Fruit fly (Drosophila melanogaster) whole organism, embryonic: ENCODE results near the gene RpS3.

Source experiments
- Ada2b ChIP-seq: fragments of 200-800 bp; sonication (Bioruptor generic); IDR thresholded peaks from 2 replicates; pipeline ENCODE4 v1.3.6; 2022; ENCODE audit warnings: missing biosample characterization, missing genetic modification characterization
- Adf1 ChIP-seq: fragments of 200-800 bp; sonication (Bioruptor generic); IDR thresholded peaks from 2 replicates; pipeline ENCODE4 v1.3.6; 2022; ENCODE audit warnings: missing biosample characterization, missing genetic modification characterization
- Awh ChIP-seq: fragments of 200-800 bp; sonication (Bioruptor generic); IDR thresholded peaks from 2 replicates; pipeline ENCODE4, ENCODE4 v1.3.6; 2022; ENCODE audit warnings: missing biosample characterization, missing genetic modification characterization
- CG10565 ChIP-seq: fragments of 200-800 bp; sonication (Bioruptor generic); optimal IDR thresholded peaks from 3 replicates; lab custom pipeline; 2016; ENCODE audit warnings: missing biosample characterization, mild to moderate bottlenecking, missing genetic modification characterization
- CG10654 ChIP-seq: fragments of 200-800 bp; sonication (Bioruptor generic); optimal IDR thresholded peaks from 2 replicates; lab custom pipeline; 2016; ENCODE audit warnings: missing biosample characterization, missing genetic modification characterization
- CG11247 ChIP-seq: fragments of 200-800 bp; sonication (Bioruptor generic); IDR thresholded peaks from 2 replicates; pipeline ENCODE4 v1.3.6; 2022; ENCODE audit warnings: missing biosample characterization, missing genetic modification characterization
- CG13624 ChIP-seq: fragments of 200-800 bp; sonication (Bioruptor generic); optimal IDR thresholded peaks from 2 replicates; lab custom pipeline; 2016; ENCODE audit warnings: missing biosample characterization, missing genetic modification characterization
- CG14667 ChIP-seq: fragments of 200-800 bp; sonication (Bioruptor generic); IDR thresholded peaks from 2 replicates; pipeline ENCODE4 v1.3.6; 2022; ENCODE audit warnings: missing biosample characterization, missing genetic modification characterization
- CG15011 ChIP-seq: fragments of 200-800 bp; sonication (Bioruptor generic); optimal IDR thresholded peaks from 3 replicates; lab custom pipeline; 2018; ENCODE audit warnings: missing biosample characterization, mild to moderate bottlenecking, missing genetic modification characterization
- CG16815 ChIP-seq: fragments of 200-800 bp; sonication (Bioruptor generic); optimal IDR thresholded peaks from 3 replicates; lab custom pipeline; 2017; ENCODE audit warnings: missing biosample characterization, mild to moderate bottlenecking, missing genetic modification characterization
- CG17802 ChIP-seq: fragments of 200-800 bp; sonication (Bioruptor generic); optimal IDR thresholded peaks from 2 replicates; lab custom pipeline; 2018; ENCODE audit warnings: missing biosample characterization, mild to moderate bottlenecking, missing genetic modification characterization, moderate library complexity
- CG17912 ChIP-seq: fragments of 200-800 bp; sonication (Bioruptor generic); optimal IDR thresholded peaks from 2 replicates; lab custom pipeline; 2018; ENCODE audit warnings: missing biosample characterization, mild to moderate bottlenecking, missing genetic modification characterization
- CG1792 ChIP-seq: fragments of 200-800 bp; sonication (Bioruptor generic); optimal IDR thresholded peaks from 2 replicates; lab custom pipeline; 2016; ENCODE audit warnings: missing biosample characterization, missing genetic modification characterization
- CG18599 ChIP-seq: fragments of 200-800 bp; sonication (Bioruptor generic); optimal IDR thresholded peaks from 3 replicates; lab custom pipeline; 2017; ENCODE audit warnings: missing biosample characterization, missing genetic modification characterization, mild to moderate bottlenecking, moderate library complexity, missing genetic modification reagents
- CG2889 ChIP-seq: fragments of 200-800 bp; sonication (Bioruptor generic); IDR thresholded peaks from 3 replicates; pipeline ENCODE4 v1.3.6; 2022; ENCODE audit warnings: missing biosample characterization, missing genetic modification characterization
- CG32767 ChIP-seq: fragments of 200-800 bp; sonication (Bioruptor generic); IDR thresholded peaks from 2 replicates; pipeline ENCODE4 v1.3.6; 2022; ENCODE audit warnings: missing biosample characterization, missing genetic modification characterization
- CG33557 ChIP-seq: fragments of 200-800 bp; sonication (Bioruptor generic); optimal IDR thresholded peaks from 2 replicates; lab custom pipeline; 2019; ENCODE audit warnings: missing biosample characterization, mild to moderate bottlenecking, missing genetic modification characterization, moderate library complexity
- CG3995 ChIP-seq: fragments of 200-800 bp; sonication (Bioruptor generic); optimal IDR thresholded peaks from 3 replicates; lab custom pipeline; 2016; ENCODE audit warnings: missing biosample characterization, missing genetic modification characterization
- CG4282 ChIP-seq: fragments of 200-800 bp; sonication (Bioruptor generic); optimal IDR thresholded peaks from 2 replicates; lab custom pipeline; 2016; ENCODE audit warnings: missing biosample characterization, missing genetic modification characterization
- CG6689 ChIP-seq: fragments of 200-800 bp; sonication (Bioruptor generic); IDR thresholded peaks from 2 replicates; pipeline ENCODE4 v1.3.6; 2022; ENCODE audit warnings: missing biosample characterization, missing genetic modification characterization
- CG8089 ChIP-seq: fragments of 200-800 bp; sonication (Bioruptor generic); optimal IDR thresholded peaks from 3 replicates; lab custom pipeline; 2016; ENCODE audit warnings: missing biosample characterization, missing genetic modification characterization
- CG8478 ChIP-seq: fragments of >200 bp; optimal IDR thresholded peaks from 2 replicates; lab custom pipeline; 2018
- CG8944 ChIP-seq: fragments of 200-800 bp; sonication (Bioruptor generic); optimal IDR thresholded peaks from 3 replicates; lab custom pipeline; 2016; ENCODE audit warnings: missing biosample characterization, missing genetic modification characterization
- CG9215 ChIP-seq: fragments of 200-800 bp; sonication (Bioruptor generic); IDR thresholded peaks from 2 replicates; pipeline ENCODE4 v1.3.6; 2022; ENCODE audit warnings: missing biosample characterization, missing genetic modification characterization
- CHES-1-like ChIP-seq: fragments of 200-800 bp; sonication (Bioruptor generic); optimal IDR thresholded peaks from 2 replicates; lab custom pipeline; 2016; ENCODE audit warnings: missing biosample characterization, missing genetic modification characterization
- Deaf1 ChIP-seq: fragments of 200-800 bp; optimal IDR thresholded peaks from 3 replicates; lab custom pipeline; 2019; ENCODE audit warnings: missing biosample characterization, mild to moderate bottlenecking, missing genetic modification characterization, moderate library complexity
- Dll ChIP-seq: fragments of 200-800 bp; sonication (Bioruptor generic); IDR thresholded peaks from 4 replicates; pipeline ENCODE4 v1.3.6; 2022; ENCODE audit warnings: missing biosample characterization, missing genetic modification characterization; ENCODE audit not compliant: partially characterized antibody
- HHEX ChIP-seq: fragments of 200-800 bp; sonication (Bioruptor generic); optimal IDR thresholded peaks from 3 replicates; lab custom pipeline; 2017; ENCODE audit warnings: missing biosample characterization, mild to moderate bottlenecking, missing genetic modification characterization, missing genetic modification reagents
- Mad ChIP-seq: fragments of 200-800 bp; sonication (Bioruptor generic); optimal IDR thresholded peaks from 2 replicates; lab custom pipeline; 2016; ENCODE audit warnings: missing biosample characterization, missing genetic modification characterization
- Meics ChIP-seq: fragments of 200-800 bp; sonication (Bioruptor generic); optimal IDR thresholded peaks from 2 replicates; lab custom pipeline; 2017; ENCODE audit warnings: missing biosample characterization, mild to moderate bottlenecking, missing genetic modification characterization
- Stat92E ChIP-seq, 3 experiments: fragments of >200 bp in 2 of 3; fragments of 200-800 bp in 1 of 3; sonication (Bioruptor generic) in 1 of 3; optimal IDR thresholded peaks; 2 replicates each; lab custom pipeline; 2017 to 2019; ENCODE audit warnings: missing biosample characterization in 3 of 3, missing genetic modification characterization in 3 of 3, mild to moderate bottlenecking in 1 of 3, moderate library complexity in 1 of 3
- Tbp ChIP-seq: fragments of >200 bp; optimal IDR thresholded peaks from 2 replicates; lab custom pipeline; 2018; ENCODE audit warnings: missing biosample characterization, missing genetic modification characterization
- YL-1 ChIP-seq: fragments of 200-800 bp; sonication (Bioruptor generic); optimal IDR thresholded peaks from 3 replicates; lab custom pipeline; 2017; ENCODE audit warnings: missing biosample characterization, mild to moderate bottlenecking, missing genetic modification characterization
- ac ChIP-seq: fragments of 200-800 bp; sonication (Bioruptor generic); optimal IDR thresholded peaks from 3 replicates; lab custom pipeline; 2017; ENCODE audit warnings: missing biosample characterization, mild to moderate bottlenecking, missing genetic modification characterization
- bbx ChIP-seq: fragments of 200-800 bp; sonication (Bioruptor generic); IDR thresholded peaks from 2 replicates; pipeline ENCODE4 v1.3.6; 2022; ENCODE audit warnings: missing biosample characterization, missing genetic modification characterization; ENCODE audit not compliant: partially characterized antibody
- bsh ChIP-seq, 2 experiments: fragments of 200-800 bp; sonication (Bioruptor generic); optimal IDR thresholded peaks; 2 replicates each; lab custom pipeline; 2017 to 2018; ENCODE audit warnings: mild to moderate bottlenecking in 2 of 2, missing biosample characterization in 2 of 2, missing genetic modification characterization in 2 of 2, moderate library complexity in 1 of 2
- cwo ChIP-seq: fragments of 200-800 bp; sonication (Bioruptor generic); optimal IDR thresholded peaks from 3 replicates; lab custom pipeline; 2017; ENCODE audit warnings: missing biosample characterization, missing genetic modification characterization, mild to moderate bottlenecking, moderate library complexity, missing genetic modification reagents
- emc ChIP-seq: fragments of 200-800 bp; sonication (Bioruptor generic); optimal IDR thresholded peaks from 2 replicates; lab custom pipeline; 2016; ENCODE audit warnings: missing biosample characterization, missing genetic modification characterization
- fd3F ChIP-seq: fragments of 200-800 bp; sonication (Bioruptor generic); optimal IDR thresholded peaks from 2 replicates; lab custom pipeline; 2018; ENCODE audit warnings: missing biosample characterization, mild to moderate bottlenecking, missing genetic modification characterization, moderate library complexity
- gcm ChIP-seq: fragments of 200-800 bp; sonication (Bioruptor generic); optimal IDR thresholded peaks from 2 replicates; lab custom pipeline; 2019; ENCODE audit warnings: missing biosample characterization, mild to moderate bottlenecking, missing genetic modification characterization, moderate library complexity
- gsb-n ChIP-seq: fragments of 200-800 bp; sonication (Bioruptor generic); optimal IDR thresholded peaks from 3 replicates; lab custom pipeline; 2018; ENCODE audit warnings: missing biosample characterization, mild to moderate bottlenecking, missing genetic modification characterization
- h ChIP-seq: fragments of >200 bp; optimal IDR thresholded peaks from 2 replicates; lab custom pipeline; 2017
- hkb ChIP-seq, 2 experiments: fragments of 200-800 bp in 1 of 2; fragments of >200 bp in 1 of 2; sonication (Bioruptor generic) in 1 of 2; IDR thresholded peaks in 1 of 2; optimal IDR thresholded peaks in 1 of 2; 2 replicates each; pipeline versions ENCODE4 v1.3.6 to Lab custom; 2017 to 2022; ENCODE audit warnings: missing biosample characterization in 1 of 2, missing genetic modification characterization in 1 of 2
- ind ChIP-seq: fragments of 200-800 bp; sonication (Bioruptor generic); optimal IDR thresholded peaks from 3 replicates; lab custom pipeline; 2016; ENCODE audit warnings: missing biosample characterization, missing genetic modification characterization
- lilli ChIP-seq: fragments of 200-800 bp; sonication (Bioruptor generic); optimal IDR thresholded peaks from 3 replicates; lab custom pipeline; 2016; ENCODE audit warnings: missing biosample characterization, missing genetic modification characterization
- psq ChIP-seq: fragments of 200-800 bp; sonication (Bioruptor generic); optimal IDR thresholded peaks from 2 replicates; lab custom pipeline; 2017; ENCODE audit warnings: missing biosample characterization, missing genetic modification characterization
- ro ChIP-seq: fragments of 200-800 bp; sonication (Bioruptor generic); IDR thresholded peaks from 2 replicates; pipeline ENCODE4 v1.3.6; 2022; ENCODE audit warnings: missing biosample characterization, missing genetic modification characterization
- scrt ChIP-seq: fragments of 200-800 bp; sonication (Bioruptor generic); optimal IDR thresholded peaks from 2 replicates; lab custom pipeline; 2018; ENCODE audit warnings: missing biosample characterization, mild to moderate bottlenecking, missing genetic modification characterization, moderate library complexity
- trem ChIP-seq: fragments of 200-800 bp; optimal IDR thresholded peaks from 3 replicates; lab custom pipeline; 2019; ENCODE audit warnings: missing biosample characterization, mild to moderate bottlenecking, missing genetic modification characterization, moderate library complexity
- tup ChIP-seq: fragments of 200-800 bp; sonication (Bioruptor generic); optimal IDR thresholded peaks from 2 replicates; lab custom pipeline; 2016; ENCODE audit warnings: missing biosample characterization, mild to moderate bottlenecking, missing genetic modification characterization, moderate library complexity

The RpS3 gene

DNA sequence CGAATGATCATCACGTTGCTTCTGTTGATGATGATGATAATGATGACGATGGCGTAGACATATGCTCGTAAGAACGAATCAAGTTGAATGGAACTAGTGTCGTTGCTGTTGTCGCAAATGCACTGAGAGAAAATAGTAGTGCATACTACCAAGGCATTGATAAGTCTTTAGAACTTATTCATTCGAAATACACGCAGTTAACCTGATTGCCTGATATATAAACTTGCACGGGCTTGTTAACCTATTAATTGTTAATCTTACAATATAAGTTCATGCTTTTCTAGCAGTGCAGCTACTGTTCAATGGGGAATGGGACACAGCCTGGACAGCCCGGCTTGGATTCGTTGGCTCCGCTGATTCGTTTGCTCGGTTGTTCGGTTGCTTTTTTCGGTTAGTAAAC lies 32.3 kb upstream of the RpS3 start (continued):
- TF ChIP-seq Awh (GFP tag; lab: Robert Waterston, UW) (peak; percentile 70), CG4282 (GFP tag; lab: Kevin White, UChicago) (peak; percentile 45), Dll (GFP tag; lab: Robert Waterston, UW) (no peak), tup (GFP tag; lab: Kevin White, UChicago) (peak; percentile 63), CG13624 (peak; percentile 82), Stat92E (GFP tag; optimal IDR thresholded peaks at IDR 0.05; lab: Kevin White, UChicago) (peak in 1 of 3 experiments; percentile 69), CG11247 (GFP tag; lab: Robert Waterston, UW) (peak; percentile 75), CG8478 (lab: Kevin White, UChicago) (no peak), Deaf1 (tag; lab: Kevin White, UChicago) (peak; percentile 68), CG14667 (peak; percentile 71; the same call in 1 of the 2 replicates), CG3995 (no peak), ind (GFP tag; lab: Kevin White, UChicago) (peak; percentile 79), CG16815 (GFP tag; lab: Kevin White, UChicago) (peak; percentile 88), psq (GFP tag; lab: Kevin White, UChicago) (peak; percentile 56), emc (peak; percentile 33), CG1792 (GFP tag; lab: Kevin White, UChicago) (peak; percentile 73), CG33557 (peak; percentile 81), CG9215 (GFP tag; lab: Robert Waterston, UW) (peak; percentile 58), fd3F (GFP tag; lab: Kevin White, UChicago) (peak; percentile 58), YL-1 (GFP tag; lab: Kevin White, UChicago) (peak; percentile 38), CG6689 (peak; percentile 80), ac (peak; percentile 67), CG17802 (tag; lab: Kevin White, UChicago) (peak; percentile 72), bbx (no peak), CG8944 (peak; percentile 85), Ada2b (GFP tag; lab: Robert Waterston, UW) (peak; percentile 67), CG8089 (GFP tag; lab: Kevin White, UChicago) (peak; percentile 83), CG15011 (peak; percentile 69), CHES-1-like (GFP tag; lab: Kevin White, UChicago) (peak; percentile 74), hkb (optimal IDR thresholded peaks at IDR 0.05; lab: Kevin White, UChicago) (no peak), hkb (GFP tag; IDR thresholded peaks at IDR 0.05; lab: Robert Waterston, UW) (peak; percentile 82), CG10654 (peak; percentile 78), CG18599 (peak; percentile 86), Mad (GFP tag; lab: Kevin White, UChicago) (peak; percentile 75), ro (GFP tag; lab: Robert Waterston, UW) (no peak), CG10565 (GFP tag; lab: Kevin White, UChicago) (peak; percentile 35), cwo (peak; percentile 68), gsb-n (peak; percentile 88), lilli (peak; percentile 87), HHEX (GFP tag; lab: Kevin White, UChicago) (peak; percentile 73), scrt (peak; percentile 63), Adf1 (GFP tag; lab: Robert Waterston, UW) (0 out of 2 replicates have a peak, but pooled peaks have one; percentile 14), CG2889 (peak; percentile 50; the same call in 2 of the 3 replicates), gcm (GFP tag; lab: Kevin White, UChicago) (peak; percentile 82), trem (tag; lab: Kevin White, UChicago) (peak; percentile 81), h (lab: Kevin White, UChicago) (no peak), CG17912 (GFP tag; lab: Kevin White, UChicago) (no peak), Meics (GFP tag; lab: Kevin White, UChicago) (peak; percentile 80), bsh (GFP tag; optimal IDR thresholded peaks at IDR 0.05; lab: Kevin White, UChicago) (peak; percentile 92 to 95), Tbp (GFP tag; lab: Kevin White, UChicago) (no peak), CG32767 (peak; percentile 78)
